Comparison of ENCODE assay signal across 2 worm cellular contexts in genomic region chrIV:5548843-5549242, ce11.
TF ChIP-seq lines count a peak whose summit lies in the region.

No protein-coding gene starts in this region.

TF ChIP-seq in whole organism, L1 larva, 84 proteins besides CTCF, POLR2A, EP300 and RAD21 (continued from another document):
- TF ChIP-seq nhr-90 (tag; optimal IDR thresholded peaks at IDR 0.05; lab: Kevin White, UChicago; ENCODE audit: poor library complexity), result no peak
- TF ChIP-seq elt-3 (tag; optimal IDR thresholded peaks at IDR 0.05; lab: Kevin White, UChicago), result no peak
- no peak for TF ChIP-seq egl-27 (tag; optimal IDR thresholded peaks at IDR 0.05; lab: Kevin White, UChicago)
- TF ChIP-seq nhr-47 (tag; optimal IDR thresholded peaks at IDR 0.05; lab: Kevin White, UChicago), result peak; percentile 53
- TF ChIP-seq unc-130 (tag; optimal IDR thresholded peaks at IDR 0.05; lab: Kevin White, UChicago), result no peak
- no peak for TF ChIP-seq ceh-63 (GFP tag; optimal IDR thresholded peaks at IDR 0.05; lab: Kevin White, UChicago)
- TF ChIP-seq swsn-7 (tag; optimal IDR thresholded peaks at IDR 0.05; lab: Kevin White, UChicago), result no peak
- TF ChIP-seq lin-35 (GFP tag; optimal IDR thresholded peaks at IDR 0.05; lab: Kevin White, UChicago), result peak; percentile 47 to 50
- no peak for TF ChIP-seq ztf-4 (tag; optimal IDR thresholded peaks at IDR 0.05; lab: Kevin White, UChicago)
- TF ChIP-seq hpl-2 (GFP tag; optimal IDR thresholded peaks at IDR 0.05; lab: Kevin White, UChicago), result no peak
- peak; percentile 37 for TF ChIP-seq ceh-90 (tag; optimal IDR thresholded peaks at IDR 0.05; lab: Kevin White, UChicago)
- TF ChIP-seq alr-1 (tag; optimal IDR thresholded peaks at IDR 0.05; lab: Kevin White, UChicago; ENCODE audit: borderline replicate concordance), result no peak
- TF ChIP-seq nhr-237 (tag; optimal IDR thresholded peaks at IDR 0.05; lab: Kevin White, UChicago), result no peak
- TF ChIP-seq Y116A8C.19 (tag; optimal IDR thresholded peaks at IDR 0.05; lab: Kevin White, UChicago; ENCODE audit: borderline replicate concordance), result no peak
- TF ChIP-seq rnt-1 (tag; optimal IDR thresholded peaks at IDR 0.05; lab: Kevin White, UChicago), result peak; percentile 71
- TF ChIP-seq dpl-1 (GFP tag; optimal IDR thresholded peaks at IDR 0.05; lab: Kevin White, UChicago), result peak in 2 of 3 experiments; percentile 23 to 25
- TF ChIP-seq vab-15 (tag; optimal IDR thresholded peaks at IDR 0.05; lab: Kevin White, UChicago), result no peak
- no peak for TF ChIP-seq sox-4 (tag; optimal IDR thresholded peaks at IDR 0.05; lab: Kevin White, UChicago)
- TF ChIP-seq isw-1 (GFP tag; IDR thresholded peaks at IDR 0.05; lab: Robert Waterston, UW), result no peak
- TF ChIP-seq fkh-10 (GFP tag; optimal IDR thresholded peaks at IDR 0.05; lab: Kevin White, UChicago), result no peak
- peak in 1 of 2 experiments; percentile 63 for TF ChIP-seq lsy-2 (tag; optimal IDR thresholded peaks at IDR 0.05; lab: Kevin White, UChicago)
- TF ChIP-seq nhr-19 (GFP tag; conservative IDR thresholded peaks at IDR 0.05; lab: Robert Waterston, UW), result no peak
- TF ChIP-seq ceh-8 (GFP tag; optimal IDR thresholded peaks at IDR 0.05; lab: Kevin White, UChicago), result no peak
- TF ChIP-seq C04F5.9 (tag; optimal IDR thresholded peaks at IDR 0.05; lab: Kevin White, UChicago), result no peak
- no peak for TF ChIP-seq efl-3 (GFP tag; optimal IDR thresholded peaks at IDR 0.05; lab: Kevin White, UChicago)
- peak; percentile 14 for TF ChIP-seq fkh-8 (tag; optimal IDR thresholded peaks at IDR 0.05; lab: Kevin White, UChicago)
- peak; percentile 51 for TF ChIP-seq pag-3 (tag; optimal IDR thresholded peaks at IDR 0.05; lab: Kevin White, UChicago; ENCODE audit: borderline replicate concordance, insufficient read depth)
- no peak for TF ChIP-seq unc-30 (tag; optimal IDR thresholded peaks at IDR 0.05; lab: Kevin White, UChicago)
- TF ChIP-seq lin-39 (tag; optimal IDR thresholded peaks at IDR 0.05; lab: Kevin White, UChicago), result no peak
- TF ChIP-seq lin-14 (GFP tag; optimal IDR thresholded peaks at IDR 0.05; lab: Kevin White, UChicago), result peak; percentile 99
- no peak for TF ChIP-seq nhr-11 (tag; optimal IDR thresholded peaks at IDR 0.05; lab: Kevin White, UChicago)
- no peak for TF ChIP-seq ces-1 (GFP tag; optimal IDR thresholded peaks at IDR 0.05; lab: Kevin White, UChicago)
- TF ChIP-seq zag-1 (tag; optimal IDR thresholded peaks at IDR 0.05; lab: Kevin White, UChicago), result no peak
- no peak for TF ChIP-seq unc-98 (GFP tag; IDR thresholded peaks at IDR 0.05; lab: Robert Waterston, UW)
- TF ChIP-seq tlp-1 (tag; optimal IDR thresholded peaks at IDR 0.05; lab: Kevin White, UChicago), result no peak
- TF ChIP-seq nhr-28 (tag; optimal IDR thresholded peaks at IDR 0.05; lab: Kevin White, UChicago), result no peak
- peak; percentile 5 for TF ChIP-seq xbp-1 (tag; optimal IDR thresholded peaks at IDR 0.05; lab: Kevin White, UChicago)
TF ChIP-seq in whole organism, L1 larva: peak in this region for 25.

TF ChIP-seq in whole organism, L4 larva, 104 proteins besides CTCF, POLR2A, EP300 and RAD21 (continued from another document):
- TF ChIP-seq zfp-3 (GFP tag; conservative IDR thresholded peaks at IDR 0.05; lab: Robert Waterston, UW) (no peak), snpc-1.2 (GFP tag; IDR thresholded peaks at IDR 0.05; lab: Robert Waterston, UW) (no peak), nhr-6 (tag; optimal IDR thresholded peaks at IDR 0.05; lab: Kevin White, UChicago) (no peak), fos-1 (tag; optimal IDR thresholded peaks at IDR 0.05; lab: Kevin White, UChicago) (no peak), unc-39 (tag; optimal IDR thresholded peaks at IDR 0.05; lab: Kevin White, UChicago) (no peak), nhr-102 (tag; optimal IDR thresholded peaks at IDR 0.05; lab: Kevin White, UChicago) (no peak), ceh-62 (tag; optimal IDR thresholded peaks at IDR 0.05; lab: Kevin White, UChicago) (no peak), egl-43 (GFP tag; IDR thresholded peaks at IDR 0.05; lab: Robert Waterston, UW) (no peak), tag-97 (GFP tag; IDR thresholded peaks at IDR 0.05; lab: Robert Waterston, UW) (no peak), spr-3 (GFP tag; optimal IDR thresholded peaks at IDR 0.05; lab: Kevin White, UChicago) (no peak), lsy-2 (tag; optimal IDR thresholded peaks at IDR 0.05; lab: Kevin White, UChicago) (peak in 1 of 2 experiments; percentile 71), daf-8 (GFP tag; IDR thresholded peaks at IDR 0.05; lab: Robert Waterston, UW) (no peak), ceh-44 (GFP tag; IDR thresholded peaks at IDR 0.05; lab: Robert Waterston, UW) (no peak), zfp-2 (tag; optimal IDR thresholded peaks at IDR 0.05; lab: Kevin White, UChicago) (no peak), nhr-28 (tag; optimal IDR thresholded peaks at IDR 0.05; lab: Kevin White, UChicago) (peak; percentile 54), D1046.2 (GFP tag; IDR thresholded peaks at IDR 0.05; lab: Robert Waterston, UW) (no peak), nhr-25 (tag; optimal IDR thresholded peaks at IDR 0.05; lab: Kevin White, UChicago; ENCODE audit: borderline replicate concordance, insufficient read depth) (no peak), F10B5.3 (tag; optimal IDR thresholded peaks at IDR 0.05; lab: Kevin White, UChicago) (no peak), ztf-11 (tag; optimal IDR thresholded peaks at IDR 0.05; lab: Kevin White, UChicago) (no peak), cey-2 (tag; optimal IDR thresholded peaks at IDR 0.05; lab: Kevin White, UChicago; ENCODE audit: borderline replicate concordance, insufficient read depth) (peak; percentile 26), php-3 (GFP tag; IDR thresholded peaks at IDR 0.05; lab: Robert Waterston, UW) (no peak), ctbp-1 (GFP tag; IDR thresholded peaks at IDR 0.05; lab: Robert Waterston, UW) (no peak; the same call in 1 of the 2 replicates), daf-19 (GFP tag; conservative IDR thresholded peaks at IDR 0.05; lab: Robert Waterston, UW) (no peak), lin-13 (GFP tag; optimal IDR thresholded peaks at IDR 0.05; lab: Kevin White, UChicago) (no peak), mes-2 (tag; optimal IDR thresholded peaks at IDR 0.05; lab: Kevin White, UChicago; ENCODE audit: poor library complexity, severe bottlenecking) (peak; percentile 90), dpl-1 (GFP tag; optimal IDR thresholded peaks at IDR 0.05; lab: Kevin White, UChicago) (peak; percentile 18), daf-16 (GFP tag; optimal IDR thresholded peaks at IDR 0.05; lab: Kevin White, UChicago) (no peak), daf-16 (tag; optimal IDR thresholded peaks at IDR 0.05; lab: Kevin White, UChicago) (no peak), F26F4.8 (GFP tag; conservative IDR thresholded peaks at IDR 0.05; lab: Robert Waterston, UW) (no peak), nhr-41 (GFP tag; IDR thresholded peaks at IDR 0.05; lab: Robert Waterston, UW) (no peak), Y48G9A.11 (GFP tag; IDR thresholded peaks at IDR 0.05; lab: Robert Waterston, UW) (no peak), mep-1 (tag; optimal IDR thresholded peaks at IDR 0.05; lab: Kevin White, UChicago) (peak; percentile 47), nhr-48 (tag; optimal IDR thresholded peaks at IDR 0.05; lab: Kevin White, UChicago) (peak; percentile 4), F44E2.7 (GFP tag; IDR thresholded peaks at IDR 0.05; lab: Robert Waterston, UW) (no peak), T20F7.1 (GFP tag; optimal IDR thresholded peaks at IDR 0.05; lab: Kevin White, UChicago) (no peak), fkh-10 (GFP tag; optimal IDR thresholded peaks at IDR 0.05; lab: Kevin White, UChicago) (peak; percentile 49), nhr-42 (GFP tag; IDR thresholded peaks at IDR 0.05; lab: Robert Waterston, UW) (no peak), lim-7 (GFP tag; IDR thresholded peaks at IDR 0.05; lab: Robert Waterston, UW) (no peak), zag-1 (tag; optimal IDR thresholded peaks at IDR 0.05; lab: Kevin White, UChicago) (no peak), aha-1 (tag; lab: Kevin White, UChicago) (peak; percentile 81), pha-4 (GFP tag; IDR thresholded peaks at IDR 0.05; lab: Robert Waterston, UW) (no peak), pha-4 (tag; optimal IDR thresholded peaks at IDR 0.05; lab: Kevin White, UChicago) (peak; percentile 32)
